Fruit fly (Drosophila melanogaster) whole organism, adult: ENCODE measurements around the gene Edc3.

Experiments
- CG12768 ChIP-seq: fragments of 200-800 bp; sonication (Bioruptor generic); optimal IDR thresholded peaks from 2 replicates; lab custom pipeline; 2017; ENCODE audit warnings: missing biosample characterization, missing genetic modification characterization, mild to moderate bottlenecking, moderate library complexity, missing genetic modification reagents
- CG14711 ChIP-seq: fragments of 200-800 bp; sonication (Bioruptor generic); optimal IDR thresholded peaks from 2 replicates; lab custom pipeline; 2018; ENCODE audit warnings: missing biosample characterization, mild to moderate bottlenecking, missing genetic modification characterization, moderate library complexity
- CG33017 ChIP-seq: fragments of 200-800 bp; sonication (Bioruptor generic); optimal IDR thresholded peaks from 2 replicates; lab custom pipeline; 2018; ENCODE audit warnings: missing biosample characterization, mild to moderate bottlenecking, missing genetic modification characterization, moderate library complexity
- Clk ChIP-seq: fragments of 200-800 bp; sonication (Bioruptor generic); optimal IDR thresholded peaks from 2 replicates; lab custom pipeline; 2017; ENCODE audit warnings: missing biosample characterization, missing genetic modification characterization
- cic ChIP-seq: fragments of 200-800 bp; sonication (Bioruptor generic); optimal IDR thresholded peaks from 2 replicates; lab custom pipeline; 2017; ENCODE audit warnings: missing biosample characterization, mild to moderate bottlenecking, missing genetic modification characterization, moderate library complexity
- kay ChIP-seq: fragments of 200-800 bp; sonication (Bioruptor generic); peaks from one replicate; lab custom pipeline; 2016; ENCODE audit warnings: missing biosample characterization, missing genetic modification characterization, borderline replicate concordance
- tj ChIP-seq: fragments of 200-800 bp; sonication (Bioruptor generic); optimal IDR thresholded peaks from 3 replicates; lab custom pipeline; 2017; ENCODE audit warnings: missing biosample characterization, mild to moderate bottlenecking, missing genetic modification characterization, moderate library complexity

DNA sequence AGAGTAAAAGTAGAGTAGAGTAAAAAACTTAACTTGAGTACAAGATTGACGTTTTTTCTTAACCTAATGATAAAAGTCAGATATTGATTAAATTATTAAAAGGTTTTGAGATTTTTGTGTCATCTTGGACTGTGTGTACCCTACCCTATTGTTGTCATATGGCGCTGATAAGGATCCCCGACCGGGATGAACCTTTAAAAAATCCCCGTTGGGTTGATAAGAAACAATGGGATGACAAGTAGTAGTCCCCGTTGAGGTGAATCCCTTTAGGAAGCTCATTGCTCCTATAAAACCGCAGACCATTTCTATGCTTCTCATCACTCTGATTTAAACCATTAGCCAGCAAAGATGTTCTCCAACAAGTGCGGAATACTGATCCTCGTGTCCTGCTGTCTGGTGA, 35.1 kb downstream of the Edc3 start, which contains the start of gene edin:
- TF ChIP-seq cic (GFP tag; lab: Kevin White, UChicago): no peak
- no peak for TF ChIP-seq kay (GFP tag; lab: Kevin White, UChicago)
- TF ChIP-seq CG33017 (tag; lab: Kevin White, UChicago): no peak
- no peak for TF ChIP-seq tj
- TF ChIP-seq CG14711 (tag; lab: Kevin White, UChicago): no peak
- no peak for TF ChIP-seq CG12768 (GFP tag; lab: Kevin White, UChicago)
- no peak for TF ChIP-seq Clk
